Worm (Caenorhabditis elegans): ENCODE data around the gene F10G7.9.

- TF ChIP-seq skn-1 (tag; optimal IDR thresholded peaks at IDR 0.05) = no peak
- TF ChIP-seq nhr-28 (tag; optimal IDR thresholded peaks at IDR 0.05) = no peak
- TF ChIP-seq nhr-77 (tag; optimal IDR thresholded peaks at IDR 0.05) = no peak
- no peak for TF ChIP-seq nhr-11 (tag; optimal IDR thresholded peaks at IDR 0.05)
- TF ChIP-seq ztf-11 (tag; optimal IDR thresholded peaks at IDR 0.05) = no peak
- no peak for TF ChIP-seq fkh-10 (GFP tag; optimal IDR thresholded peaks at IDR 0.05)
- TF ChIP-seq ZK546.5 (tag; optimal IDR thresholded peaks at IDR 0.05) = no peak
- no peak for TF ChIP-seq F49E8.2 (tag; optimal IDR thresholded peaks at IDR 0.05; ENCODE audit: borderline replicate concordance)
- TF ChIP-seq ama-1 (optimal IDR thresholded peaks at IDR 0.05) = no peak
- TF ChIP-seq gei-8 (GFP tag; optimal IDR thresholded peaks at IDR 0.05) = no peak
- TF ChIP-seq arid-1 (GFP tag; conservative IDR thresholded peaks at IDR 0.05) = no peak
Observed at ce11 chrII:4675481-4675880, 30.8 kb downstream of the F10G7.9 start, which contains the start of gene T05A7.3.

All from whole organism, L4 larva.